Fruit fly (Drosophila melanogaster) ovary, adult (tissue): Measurements from ENCODE around the gene CheB93a.

Experiments used
- CG17801 ChIP-seq: fragments of 200-800 bp; optimal IDR thresholded peaks from 2 replicates; lab custom pipeline; 2019; ENCODE audit warnings: missing biosample characterization, mild to moderate bottlenecking, missing genetic modification characterization, moderate library complexity; ENCODE audit not compliant: partially characterized antibody

Gene CheB93a

DNA sequence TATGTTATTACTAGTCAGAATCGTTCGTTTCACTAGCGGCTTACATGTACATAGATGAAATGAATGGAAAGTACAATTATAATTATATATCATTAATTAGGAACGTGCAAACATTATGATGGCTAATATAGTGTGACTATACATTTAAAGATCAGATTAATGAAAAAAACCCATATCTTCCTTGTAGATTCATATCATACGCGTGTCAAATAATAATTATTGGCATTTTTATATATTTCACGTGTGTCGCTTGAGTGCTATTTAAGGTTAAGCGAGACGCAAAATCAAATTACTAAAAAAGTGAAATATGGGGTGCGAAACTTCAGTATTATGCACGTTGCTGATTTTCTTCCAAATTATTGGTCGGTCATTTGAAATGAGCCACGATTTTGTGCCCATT is at the start of gene CheB93a:
CheB93a (plus strand) TSS at position 301 of the 400 bp plus-strand sequence.
- TF ChIP-seq CG17801 (GFP tag; lab: Kevin White, UChicago): no peak

DNA sequence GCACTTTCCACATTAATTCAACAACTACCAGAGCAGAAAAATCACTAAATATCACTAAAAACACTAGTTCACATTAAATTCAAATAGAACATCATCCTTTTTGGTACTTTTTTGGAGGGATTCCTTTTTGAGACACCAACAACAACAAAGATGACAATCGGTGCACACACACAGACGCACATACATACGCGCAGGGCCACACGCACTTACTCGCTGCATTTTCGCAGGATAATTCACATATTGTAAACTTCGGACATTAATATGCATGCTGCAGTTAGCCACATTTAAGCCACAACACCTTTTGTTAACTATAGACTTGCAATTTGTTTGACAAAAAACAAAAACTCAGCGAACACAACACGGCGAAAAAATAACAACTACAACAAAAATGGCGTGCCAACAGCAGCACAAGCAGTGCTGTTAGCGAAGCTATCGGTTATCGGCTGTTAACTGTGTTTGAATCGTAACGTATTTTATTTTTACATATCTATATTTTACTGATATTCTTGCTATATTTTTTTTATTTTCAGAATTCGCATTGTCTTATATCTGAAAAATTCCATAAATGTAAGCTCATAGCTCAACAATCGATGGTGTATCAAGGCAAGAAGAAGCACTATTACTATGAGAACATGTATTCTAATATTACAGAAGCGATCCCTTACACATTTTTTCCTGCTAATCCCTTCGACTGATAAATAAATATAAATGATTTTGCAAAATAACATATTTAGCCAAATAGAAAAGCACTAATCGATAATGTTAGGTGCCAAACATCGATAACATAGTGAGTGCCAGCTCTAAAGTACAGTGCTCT is 47.7 kb upstream of the CheB93a start:
- TF ChIP-seq CG17801 (GFP tag; lab: Kevin White, UChicago): no peak

DNA sequence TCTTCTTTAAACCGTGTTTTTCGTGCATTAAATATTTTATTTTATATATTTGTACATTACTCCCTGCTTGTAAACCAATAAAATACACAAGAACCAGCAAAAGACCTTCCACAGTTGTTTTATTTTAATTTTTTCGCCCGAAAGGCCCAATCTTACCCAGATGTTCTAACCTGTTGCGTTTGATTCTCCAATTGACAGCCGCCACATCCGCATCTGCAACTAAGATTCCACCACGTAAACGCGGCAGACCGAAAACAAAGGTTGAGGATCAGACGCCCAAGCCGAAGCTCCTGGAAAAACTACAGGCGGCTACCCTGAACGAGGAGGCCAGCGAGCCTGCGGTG is 47.1 kb upstream of the CheB93a start:
- TF ChIP-seq CG17801 (GFP tag; lab: Kevin White, UChicago): no peak

DNA sequence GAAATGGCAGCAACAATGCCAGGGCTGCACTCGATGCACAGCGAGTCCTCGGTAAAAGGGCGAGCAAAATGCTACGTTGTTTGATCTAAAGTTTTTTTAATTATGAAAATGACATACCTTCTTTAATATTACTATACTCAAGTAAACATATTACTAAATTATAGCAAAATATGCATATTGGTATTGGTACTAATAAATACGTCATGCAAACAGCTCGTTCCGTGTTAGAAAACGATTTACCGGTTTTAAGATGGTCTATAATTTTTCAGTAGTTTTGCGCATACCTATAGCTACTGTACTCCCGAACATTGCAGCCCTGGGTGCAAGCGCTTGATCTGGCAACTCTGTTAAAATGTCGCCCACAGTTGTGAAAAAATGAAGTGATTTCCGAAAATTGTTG is 42.0 kb upstream of the CheB93a start:
- peak; percentile 93 for TF ChIP-seq CG17801 (GFP tag; lab: Kevin White, UChicago)

DNA sequence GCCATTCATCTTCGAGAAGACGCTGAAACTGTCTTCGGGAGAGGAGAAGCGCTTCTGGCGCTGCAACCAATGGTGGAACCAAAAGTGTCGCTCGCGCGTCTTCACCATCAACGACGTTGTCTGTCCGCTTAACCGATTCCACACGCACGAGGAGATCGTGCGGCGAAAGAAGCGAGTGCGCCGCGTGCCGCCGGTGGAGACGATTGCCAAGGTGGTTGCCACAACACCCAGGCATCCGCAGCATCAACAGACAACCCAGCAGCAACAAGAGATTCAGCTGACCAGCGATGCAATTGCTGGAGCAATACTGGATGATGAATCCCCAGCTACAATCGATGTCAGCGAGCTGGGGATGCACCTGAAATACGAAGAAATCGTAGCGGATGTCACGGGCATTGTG is 38.8 kb upstream of the CheB93a start:
- no peak for TF ChIP-seq CG17801 (GFP tag; lab: Kevin White, UChicago)

DNA sequence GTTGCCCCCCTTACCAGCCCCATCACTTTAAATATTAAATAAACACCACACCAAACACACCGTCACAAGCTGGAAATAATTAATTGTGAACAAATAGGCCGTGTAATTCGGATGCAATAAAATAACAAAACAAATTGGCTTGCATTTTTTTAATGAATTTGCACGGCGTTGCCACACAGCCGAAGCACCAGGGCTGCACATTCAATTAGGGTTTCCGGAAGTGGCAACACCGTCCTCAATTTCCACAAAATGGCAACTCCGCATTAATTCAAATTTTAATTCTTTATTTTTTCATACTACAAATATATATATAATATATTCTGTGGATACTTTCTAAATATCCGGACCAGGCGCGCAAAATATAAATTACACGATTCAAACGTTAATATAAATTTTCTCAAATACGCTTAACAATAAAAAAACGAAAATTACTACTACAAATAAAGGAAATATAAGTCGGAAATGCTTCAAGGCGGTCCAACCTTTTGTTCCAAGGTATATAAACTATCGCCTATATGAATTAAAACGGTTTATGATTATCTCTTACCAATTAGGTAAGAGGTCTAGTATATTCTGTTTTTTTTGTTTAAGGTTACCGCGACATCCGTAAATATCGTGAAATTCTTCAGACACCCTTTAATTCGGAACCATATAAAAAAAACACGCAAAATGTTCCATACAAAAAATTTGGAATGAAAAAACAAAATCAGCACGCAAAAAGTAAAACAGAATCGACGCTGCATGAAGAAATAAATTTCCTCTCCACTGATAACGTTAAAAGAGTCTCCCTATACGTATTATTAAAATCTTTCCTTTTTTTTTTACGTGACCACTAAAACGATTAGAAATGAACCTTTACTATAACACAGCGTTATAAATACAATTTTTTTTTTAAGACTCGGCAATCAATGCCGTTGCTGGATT is 33.6 kb upstream of the CheB93a start:
- peak; percentile 33 for TF ChIP-seq CG17801 (GFP tag; lab: Kevin White, UChicago)

DNA sequence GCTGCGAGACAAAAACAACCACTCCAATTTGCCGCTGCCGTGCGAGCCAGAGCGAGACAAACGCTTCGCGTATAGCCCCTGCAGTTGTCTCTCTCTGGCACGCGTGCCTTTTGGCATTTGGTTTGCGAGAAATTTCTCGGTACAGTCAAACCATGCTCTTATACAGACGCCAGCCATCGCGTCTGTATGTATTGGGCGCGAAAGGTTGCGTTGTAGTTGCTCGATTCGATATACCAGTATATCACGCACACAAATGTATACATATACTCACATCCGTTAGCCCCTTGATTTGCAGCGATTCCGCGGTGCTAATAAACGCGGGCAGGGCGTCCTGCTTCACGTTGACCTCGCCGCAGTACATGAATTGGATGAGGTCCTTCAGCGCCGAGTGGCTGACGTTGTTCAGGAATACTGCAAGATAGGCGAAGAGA is 30.9 kb upstream of the CheB93a start:
- TF ChIP-seq CG17801 (GFP tag; lab: Kevin White, UChicago): peak; percentile 54

DNA sequence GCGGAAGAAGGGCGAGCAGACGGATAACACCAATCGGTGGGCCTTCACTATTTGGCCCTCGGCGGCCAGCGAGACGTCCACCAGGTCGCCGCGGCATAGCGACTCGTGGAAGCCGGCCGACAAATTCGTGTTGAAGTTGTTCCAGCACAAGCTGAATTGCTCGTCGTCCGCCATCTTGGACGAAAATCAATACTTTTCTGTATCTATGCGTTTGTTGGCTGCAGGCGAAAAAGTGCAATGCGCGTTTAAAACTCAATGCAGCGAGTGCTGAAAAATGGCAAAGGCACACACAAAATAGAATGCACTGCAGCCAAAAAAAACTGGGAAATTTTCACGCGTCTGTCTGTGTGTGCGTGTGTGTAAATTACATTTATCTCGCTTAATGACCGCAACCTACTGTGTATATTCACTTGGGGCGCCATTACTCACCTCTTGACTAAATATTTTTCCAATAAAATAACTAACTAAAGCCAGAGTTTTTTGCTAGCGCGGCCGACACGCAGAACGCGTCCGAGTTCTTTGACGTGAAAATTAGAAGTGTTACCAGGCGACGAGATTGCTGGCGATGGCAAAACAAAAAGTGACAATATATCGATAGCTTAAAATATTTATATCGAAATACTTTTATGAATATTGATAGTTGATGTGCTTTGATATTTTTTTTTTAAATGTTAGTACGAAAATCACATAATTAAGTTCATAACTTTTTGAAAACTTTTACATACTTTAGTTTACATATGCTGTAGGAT is 30.2 kb upstream of the CheB93a start:
- peak; percentile 56 for TF ChIP-seq CG17801 (GFP tag; lab: Kevin White, UChicago)

DNA sequence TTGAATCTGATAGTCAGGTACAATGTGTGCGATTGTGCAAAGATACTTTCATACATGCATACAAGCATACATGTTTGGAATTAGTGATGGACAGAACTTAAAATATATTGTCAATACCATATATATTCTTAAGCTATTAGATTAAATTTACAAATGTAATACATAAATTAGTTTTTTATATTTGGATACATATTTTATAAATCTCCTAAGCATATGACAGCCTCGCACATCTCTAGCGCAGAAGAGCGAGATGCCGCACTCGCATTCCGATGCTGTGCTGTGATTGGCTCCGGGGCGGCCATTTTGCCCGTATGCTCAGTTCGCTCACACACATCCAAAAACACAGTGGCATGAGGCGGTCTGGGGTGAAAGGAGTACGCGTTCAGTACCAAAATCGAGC is 28.6 kb upstream of the CheB93a start, which contains the start of gene tin:
tin (plus strand) TSS at position 383 of the 400 bp plus-strand sequence.
- peak; percentile 85 for TF ChIP-seq CG17801 (GFP tag; lab: Kevin White, UChicago)

DNA sequence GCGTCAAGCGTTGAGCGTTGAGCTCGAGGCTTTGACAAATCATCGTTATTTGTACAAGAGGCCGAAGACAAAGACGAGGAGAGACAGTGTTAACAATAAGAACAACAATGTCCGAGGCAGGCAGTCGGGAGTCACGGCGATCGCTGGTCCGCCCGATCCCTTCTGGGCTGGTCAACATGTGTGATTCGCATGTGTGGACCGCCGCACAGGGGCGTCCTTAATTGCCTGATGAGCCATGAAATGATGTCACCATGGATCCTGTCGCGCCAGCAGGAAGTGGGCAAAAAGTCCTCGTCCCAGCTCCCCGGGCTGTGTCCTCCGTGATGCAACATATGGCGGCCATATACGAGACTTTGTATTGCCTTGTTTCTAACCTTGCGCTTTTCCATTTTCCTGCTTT is 27.3 kb upstream of the CheB93a start:
- TF ChIP-seq CG17801 (GFP tag; lab: Kevin White, UChicago): no peak

DNA sequence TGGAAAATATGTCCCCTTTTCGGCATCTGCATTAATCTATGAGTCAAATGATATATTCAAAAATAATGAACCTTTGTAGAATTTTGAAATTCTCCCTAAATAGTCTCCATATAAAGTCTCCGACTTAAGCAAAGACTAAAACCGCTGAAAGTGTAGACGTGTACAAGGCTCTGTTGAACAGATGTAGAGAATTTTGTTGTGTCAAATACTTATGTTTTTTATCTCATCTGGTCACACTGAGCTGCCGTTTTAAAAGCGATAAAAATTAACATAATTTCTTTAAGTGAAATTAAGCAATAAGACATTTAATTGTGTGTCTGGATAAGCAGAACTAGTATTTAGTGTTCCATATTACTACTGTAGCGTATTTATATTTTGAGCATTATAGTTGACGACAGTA is 21.1 kb upstream of the CheB93a start:
- TF ChIP-seq CG17801 (GFP tag; lab: Kevin White, UChicago): no peak

DNA sequence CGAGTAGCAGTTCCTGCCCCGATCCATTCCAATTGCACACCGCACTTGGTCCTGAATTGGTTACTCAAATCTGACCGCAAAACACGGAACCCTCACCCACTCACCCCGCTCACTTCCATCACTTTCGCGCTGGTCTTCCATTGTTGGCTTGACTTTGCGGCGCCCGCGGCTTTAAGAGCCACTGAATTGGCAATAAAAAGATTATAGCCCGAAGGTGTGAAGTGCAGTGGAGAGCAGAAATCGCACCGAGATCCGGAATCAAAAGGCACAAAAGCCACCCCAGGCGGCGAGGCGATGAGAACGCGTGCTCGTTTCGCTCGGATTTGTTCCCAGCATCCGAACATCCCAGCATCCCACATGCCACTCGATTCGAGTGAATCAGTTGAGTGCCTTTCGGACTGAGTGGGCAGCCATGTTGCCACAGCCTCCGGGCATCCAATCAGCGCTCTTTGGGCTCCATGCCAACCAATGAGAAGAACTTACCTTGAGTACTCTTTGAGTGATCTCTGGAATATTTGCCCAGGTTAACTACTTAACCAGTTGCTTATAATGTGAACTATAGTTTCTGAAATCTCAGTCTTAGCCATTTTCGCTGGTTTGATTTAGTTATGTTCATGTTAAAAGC is 19.8 kb upstream of the CheB93a start:
- TF ChIP-seq CG17801 (GFP tag; lab: Kevin White, UChicago): no peak

DNA sequence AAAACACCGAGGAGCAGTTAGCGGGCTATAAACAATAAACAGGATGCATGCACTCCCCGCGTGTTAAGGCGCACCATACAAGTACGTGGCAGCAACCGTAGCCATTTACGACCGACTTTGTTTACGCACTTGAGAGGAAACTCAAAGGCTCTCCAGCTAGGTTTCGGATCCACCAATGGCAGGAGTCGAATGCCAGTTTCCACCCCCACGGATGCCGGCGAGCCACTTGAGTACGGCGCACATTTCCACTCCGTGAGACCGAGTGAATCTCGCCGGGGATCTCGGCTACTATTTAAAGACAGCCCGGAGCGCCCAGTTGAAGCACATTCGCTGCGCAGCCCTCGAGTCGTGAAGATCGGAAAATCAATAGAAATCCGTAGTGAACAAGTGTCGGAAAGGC is 18.7 kb upstream of the CheB93a start, which contains the start of gene bap:
bap (plus strand) TSS at position 317 of the 400 bp plus-strand sequence.
- TF ChIP-seq CG17801 (GFP tag; lab: Kevin White, UChicago): no peak

DNA sequence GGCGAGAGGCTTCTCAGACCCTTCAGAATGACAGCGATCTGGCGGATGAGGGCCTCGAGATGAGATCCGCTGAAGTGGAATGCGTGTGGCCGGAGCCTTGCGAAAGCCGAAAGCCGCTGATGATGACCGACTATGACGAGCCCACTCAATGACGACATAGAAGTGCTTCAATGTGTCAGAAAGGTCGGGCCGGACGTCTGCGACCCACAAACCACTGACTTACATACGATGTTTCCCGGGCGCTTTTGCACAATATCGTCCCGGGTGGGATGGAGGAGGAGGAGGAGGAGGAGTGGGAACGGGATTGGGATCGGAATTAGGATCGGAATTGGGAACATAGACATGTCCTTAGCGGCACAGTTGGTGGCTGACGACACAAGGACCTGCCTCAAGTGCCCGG is 16.3 kb upstream of the CheB93a start:
- no peak for TF ChIP-seq CG17801 (GFP tag; lab: Kevin White, UChicago)
